Fruit fly (Drosophila melanogaster): ENCODE results near the gene GILT1.

GILT1 gene

dm6 chr3R:13428341-13429040, 26.8 kb upstream of the GILT1 start (continued):
- TF ChIP-seq sens-2 (GFP tag; IDR thresholded peaks at IDR 0.05) = peak; percentile 47; the same call in 1 of the 2 replicates
- TF ChIP-seq otp (GFP tag; IDR thresholded peaks at IDR 0.05) = peak; percentile 71; the same call in 1 of the 3 replicates
- no peak for TF ChIP-seq MESR4 (GFP tag; optimal IDR thresholded peaks at IDR 0.05)
- TF ChIP-seq CG8765 (GFP tag; IDR thresholded peaks at IDR 0.05) = no peak
- peak; percentile 50; the same call in 1 of the 2 replicates for TF ChIP-seq CG3847 (GFP tag; IDR thresholded peaks at IDR 0.05)
- TF ChIP-seq vfl (GFP tag; optimal IDR thresholded peaks at IDR 0.05) = no peak
- no peak for TF ChIP-seq toy (GFP tag; IDR thresholded peaks at IDR 0.05)
- peak; percentile 2 for TF ChIP-seq CG12236 (GFP tag; optimal IDR thresholded peaks at IDR 0.05)
- TF ChIP-seq CG32772 (GFP tag; IDR thresholded peaks at IDR 0.05) = peak; percentile 59; the same call in 1 of the 2 replicates
- no peak for TF ChIP-seq CG43689 (GFP tag; IDR thresholded peaks at IDR 0.05)
- TF ChIP-seq dpn (GFP tag; optimal IDR thresholded peaks at IDR 0.05) = peak; percentile 55 to 73
- peak; percentile 25 for TF ChIP-seq CG8089 (GFP tag; optimal IDR thresholded peaks at IDR 0.05)
- TF ChIP-seq ara (GFP tag; IDR thresholded peaks at IDR 0.05) = peak; percentile 75
- TF ChIP-seq kay (GFP tag; optimal IDR thresholded peaks at IDR 0.05) = no peak
- peak; percentile 34 for TF ChIP-seq ems (GFP tag; optimal IDR thresholded peaks at IDR 0.05)
- TF ChIP-seq CG1792 (GFP tag; optimal IDR thresholded peaks at IDR 0.05) = no peak
- TF ChIP-seq ham (GFP tag; IDR thresholded peaks at IDR 0.05) = no peak
- TF ChIP-seq Lhr (GFP tag; optimal IDR thresholded peaks at IDR 0.05) = peak; percentile 5
- TF ChIP-seq Xbp1 (GFP tag; optimal IDR thresholded peaks at IDR 0.05) = peak; percentile 73
- TF ChIP-seq pho (GFP tag; optimal IDR thresholded peaks at IDR 0.05) = peak; percentile 51
- TF ChIP-seq pzg (GFP tag; optimal IDR thresholded peaks at IDR 0.05) = no peak
- 0 out of 2 replicates have a peak, but pooled peaks have one; percentile 16 for TF ChIP-seq CG17612 (GFP tag; IDR thresholded peaks at IDR 0.05)
- TF ChIP-seq CG4820 (GFP tag; optimal IDR thresholded peaks at IDR 0.05) = peak; percentile 63
- peak; percentile 42; the same call in 1 of the 2 replicates for TF ChIP-seq sob (GFP tag; IDR thresholded peaks at IDR 0.05)
- TF ChIP-seq CG4404 (GFP tag; IDR thresholded peaks at IDR 0.05) = peak; percentile 64
- no peak for TF ChIP-seq z (GFP tag; IDR thresholded peaks at IDR 0.05)
- TF ChIP-seq Med (GFP tag) = peak; percentile 84
- TF ChIP-seq CG17361 (GFP tag; IDR thresholded peaks at IDR 0.05) = peak; percentile 69
- no peak for TF ChIP-seq CG3995 (GFP tag; optimal IDR thresholded peaks at IDR 0.05)
- TF ChIP-seq wdn (GFP tag; IDR thresholded peaks at IDR 0.05) = no peak
- no peak for TF ChIP-seq Hey (tag; optimal IDR thresholded peaks at IDR 0.05)
- peak; percentile 83 for TF ChIP-seq gem (tag; optimal IDR thresholded peaks at IDR 0.05)
- no peak for TF ChIP-seq YL-1 (GFP tag; optimal IDR thresholded peaks at IDR 0.05)
- TF ChIP-seq CG9932 (GFP tag; IDR thresholded peaks at IDR 0.05) = peak; percentile 53
- no peak for TF ChIP-seq CG17912 (GFP tag; optimal IDR thresholded peaks at IDR 0.05)
- peak; percentile 45 for TF ChIP-seq CG33557 (GFP tag; optimal IDR thresholded peaks at IDR 0.05)
- peak; percentile 53 for TF ChIP-seq gcm (GFP tag; optimal IDR thresholded peaks at IDR 0.05)
- peak; percentile 71 for TF ChIP-seq CG6689 (GFP tag; IDR thresholded peaks at IDR 0.05)
- peak; percentile 44 to 71 for TF ChIP-seq chif (GFP tag; optimal IDR thresholded peaks at IDR 0.05)
- peak; percentile 78 for TF ChIP-seq CG15696 (tag; optimal IDR thresholded peaks at IDR 0.05)
- TF ChIP-seq CG15601 (tag; optimal IDR thresholded peaks at IDR 0.05) = peak; percentile 57
- no peak for TF ChIP-seq grn (GFP tag; optimal IDR thresholded peaks at IDR 0.05)
- no peak for TF ChIP-seq zf30C (GFP tag; optimal IDR thresholded peaks at IDR 0.05)
- peak; percentile 73 for TF ChIP-seq ATbp (GFP tag; optimal IDR thresholded peaks at IDR 0.05)
- TF ChIP-seq hbn (GFP tag; IDR thresholded peaks at IDR 0.05; ENCODE audit: partially characterized antibody) = no peak
- TF ChIP-seq Hr3 (GFP tag; optimal IDR thresholded peaks at IDR 0.05) = peak; percentile 60
- no peak for TF ChIP-seq exex (tag; optimal IDR thresholded peaks at IDR 0.05)
- no peak for TF ChIP-seq chinmo (GFP tag; IDR thresholded peaks at IDR 0.05; ENCODE audit: partially characterized antibody)
- TF ChIP-seq CG31224 (GFP tag; IDR thresholded peaks at IDR 0.05) = no peak
- TF ChIP-seq CG12104 (GFP tag; optimal IDR thresholded peaks at IDR 0.05) = peak; percentile 27
